Worm (Caenorhabditis elegans): ENCODE measurements around the gene glb-28.

Gene glb-28

DNA sequence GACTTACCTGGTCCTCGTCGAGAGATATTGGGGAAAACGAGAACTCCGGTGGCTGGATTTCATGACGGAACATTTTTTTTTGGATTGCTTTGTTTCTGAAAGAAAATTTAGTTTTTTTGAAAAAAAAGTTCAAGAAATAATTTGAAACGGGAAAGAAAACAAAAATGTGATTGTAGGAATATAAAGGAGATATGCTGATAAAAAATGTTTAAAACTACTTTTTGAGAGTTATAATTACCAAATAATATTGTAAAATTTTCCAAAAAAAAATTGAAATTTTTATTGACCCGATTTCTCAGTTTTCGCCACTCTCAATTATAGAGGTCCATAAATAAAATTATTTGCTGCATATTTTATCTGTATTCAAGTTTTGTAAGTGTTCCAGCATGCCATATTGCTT is at the start of gene glb-28:
TSS of gene glb-28 (minus strand) at position 101 of the 400 bp plus-strand sequence.
- TF ChIP-seq nhr-2 (tag; optimal IDR thresholded peaks at IDR 0.05) (no peak), ceh-39 (tag; optimal IDR thresholded peaks at IDR 0.05) (no peak), sem-2 (GFP tag; optimal IDR thresholded peaks at IDR 0.05) (no peak), pha-4 (tag; optimal IDR thresholded peaks at IDR 0.05) (no peak), nhr-12 (tag; optimal IDR thresholded peaks at IDR 0.05) (no peak)

DNA sequence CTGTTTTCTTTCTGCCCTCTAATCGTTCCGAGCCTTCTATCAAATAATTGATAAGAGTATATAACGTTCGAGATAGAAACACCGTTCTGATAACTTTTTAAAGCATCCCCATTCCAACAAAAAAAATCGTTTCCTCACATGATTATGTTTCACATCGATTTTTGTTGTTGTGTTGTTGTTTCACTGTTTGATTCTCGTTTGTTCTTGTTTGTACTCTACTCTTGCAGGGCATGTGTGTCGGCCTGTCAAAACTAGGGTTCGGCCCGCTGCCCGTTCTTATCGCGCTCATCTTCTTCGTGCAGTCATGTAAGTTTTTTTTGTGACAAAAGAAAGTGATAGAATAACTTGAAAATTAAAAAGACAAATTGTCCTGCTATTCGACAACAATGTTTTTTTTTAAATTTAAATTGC is 48.7 kb upstream of the glb-28 start, which contains the start of gene C33A11.2:
TSS of gene C33A11.2 (plus strand) at position 226 of the 411 bp plus-strand sequence.
- TF ChIP-seq sem-2 (GFP tag; optimal IDR thresholded peaks at IDR 0.05) (no peak), cnd-1 (tag; optimal IDR thresholded peaks at IDR 0.05) (no peak), nhr-12 (tag; optimal IDR thresholded peaks at IDR 0.05) (no peak), ztf-11 (tag; optimal IDR thresholded peaks at IDR 0.05) (no peak), blmp-1 (tag; optimal IDR thresholded peaks at IDR 0.05) (no peak), nhr-28 (tag; optimal IDR thresholded peaks at IDR 0.05) (no peak), mep-1 (tag; optimal IDR thresholded peaks at IDR 0.05) (no peak), ces-1 (GFP tag; optimal IDR thresholded peaks at IDR 0.05) (no peak), lsy-2 (tag; optimal IDR thresholded peaks at IDR 0.05) (no peak), unc-39 (tag; optimal IDR thresholded peaks at IDR 0.05) (no peak), sptf-1 (tag; optimal IDR thresholded peaks at IDR 0.05) (no peak), bed-3 (GFP tag; optimal IDR thresholded peaks at IDR 0.05) (no peak), elt-3 (tag; optimal IDR thresholded peaks at IDR 0.05) (no peak), M03D4.4 (tag; optimal IDR thresholded peaks at IDR 0.05) (no peak)

DNA sequence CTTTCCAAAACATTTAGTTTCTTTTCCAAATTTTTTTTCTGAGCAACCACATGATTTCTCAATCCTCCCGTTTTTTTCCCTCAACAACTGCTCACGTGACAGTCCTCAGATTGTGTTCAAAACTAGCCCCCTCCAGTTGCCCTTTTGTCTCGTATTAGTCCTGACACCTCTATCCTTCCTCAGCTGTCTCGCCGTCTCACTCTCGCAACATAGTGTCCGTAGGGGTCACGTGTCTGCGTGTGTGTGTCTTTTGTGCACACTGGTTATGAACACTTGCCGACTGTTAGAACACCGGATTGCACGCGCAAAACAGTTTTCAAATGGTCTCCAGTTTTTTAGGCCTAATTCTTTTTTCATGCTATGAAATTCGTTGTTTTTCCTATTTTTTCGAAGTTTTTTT is 48.2 kb upstream of the glb-28 start:
- TF ChIP-seq unc-39 (tag; optimal IDR thresholded peaks at IDR 0.05) (no peak), elt-1 (tag; optimal IDR thresholded peaks at IDR 0.05; ENCODE audit: borderline replicate concordance, insufficient read depth) (no peak), cnd-1 (tag; optimal IDR thresholded peaks at IDR 0.05) (peak; percentile 43), tbx-8 (GFP tag; optimal IDR thresholded peaks at IDR 0.05) (no peak), nhr-2 (tag; optimal IDR thresholded peaks at IDR 0.05) (peak; percentile 90), lin-13 (tag; optimal IDR thresholded peaks at IDR 0.05) (peak; percentile 33), nhr-28 (tag; optimal IDR thresholded peaks at IDR 0.05) (no peak), unc-62 (GFP tag; optimal IDR thresholded peaks at IDR 0.05) (peak; percentile 1), flh-1 (GFP tag; optimal IDR thresholded peaks at IDR 0.05) (no peak), ztf-11 (tag; optimal IDR thresholded peaks at IDR 0.05) (no peak), ham-2 (GFP tag; optimal IDR thresholded peaks at IDR 0.05) (peak; percentile 15), nhr-76 (tag; optimal IDR thresholded peaks at IDR 0.05) (no peak), elt-3 (tag; optimal IDR thresholded peaks at IDR 0.05) (no peak), ceh-43 (GFP tag; optimal IDR thresholded peaks at IDR 0.05) (no peak), drap-1 (GFP tag; optimal IDR thresholded peaks at IDR 0.05) (peak; percentile 41), bed-3 (GFP tag; optimal IDR thresholded peaks at IDR 0.05) (no peak), mep-1 (tag; optimal IDR thresholded peaks at IDR 0.05) (peak; percentile 71), blmp-1 (tag; optimal IDR thresholded peaks at IDR 0.05) (no peak), ces-1 (GFP tag; optimal IDR thresholded peaks at IDR 0.05) (no peak), mab-5 (tag; optimal IDR thresholded peaks at IDR 0.05) (no peak), ceh-39 (tag; optimal IDR thresholded peaks at IDR 0.05) (no peak), zip-8 (tag; optimal IDR thresholded peaks at IDR 0.05) (no peak), lin-32 (GFP tag; optimal IDR thresholded peaks at IDR 0.05) (no peak), ceh-83 (GFP tag; optimal IDR thresholded peaks at IDR 0.05) (no peak), mls-2 (tag; optimal IDR thresholded peaks at IDR 0.05) (peak; percentile 21), sem-2 (GFP tag; optimal IDR thresholded peaks at IDR 0.05) (no peak), snpc-4 (tag; optimal IDR thresholded peaks at IDR 0.05) (no peak), M03D4.4 (tag; optimal IDR thresholded peaks at IDR 0.05) (no peak), nhr-237 (tag; optimal IDR thresholded peaks at IDR 0.05) (peak; percentile 21), nhr-12 (tag; optimal IDR thresholded peaks at IDR 0.05) (no peak), hlh-1 (tag; optimal IDR thresholded peaks at IDR 0.05) (peak; percentile 83), pha-4 (tag; optimal IDR thresholded peaks at IDR 0.05) (peak; percentile 48), lsy-2 (tag; optimal IDR thresholded peaks at IDR 0.05) (no peak), sptf-1 (tag; optimal IDR thresholded peaks at IDR 0.05) (peak; percentile 51), unc-120 (tag; optimal IDR thresholded peaks at IDR 0.05; ENCODE audit: poor library complexity, severe bottlenecking) (peak; percentile 32)
